Worm (Caenorhabditis elegans) whole organism, midembryonic: Measurements from ENCODE around the gene F28D1.6.

ENCODE experiments used
- T22C8.4 ChIP-seq: fragments of 200-800 bp; sonication (Bioruptor generic); IDR thresholded peaks from 2 replicates; pipeline ENCODE4 v1.3.6; 2022; ENCODE audit warnings: missing genetic modification characterization, missing compliant biosample characterization
- cog-1 ChIP-seq: sonication (generic microtip); optimal IDR thresholded peaks from 2 replicates; lab custom pipeline; 2016; ENCODE audit warnings: missing genetic modification characterization, missing compliant biosample characterization
- flt-1 ChIP-seq: fragments of 200-800 bp; sonication (Bioruptor generic); IDR thresholded peaks from 2 replicates; pipeline ENCODE4 v1.3.6; 2022; ENCODE audit warnings: missing genetic modification characterization, missing compliant biosample characterization
- klf-2 ChIP-seq: fragments of 200-800 bp; sonication (Bioruptor generic); conservative IDR thresholded peaks from 2 replicates; pipeline ENCODE4 v1.3.6; 2022; ENCODE audit warnings: missing genetic modification reagents, missing genetic modification characterization, missing compliant biosample characterization
- med-1 ChIP-seq: sonication (generic microtip); optimal IDR thresholded peaks from 2 replicates; lab custom pipeline; 2017; ENCODE audit warnings: missing genetic modification characterization, mild to moderate bottlenecking, missing compliant biosample characterization, antibody characterized with exemption, missing genetic modification reagents; ENCODE audit not compliant: insufficient read depth
- ref-1 ChIP-seq: fragments of 200-800 bp; sonication (Bioruptor generic); conservative IDR thresholded peaks from 2 replicates; pipeline ENCODE4 v1.3.6; 2022; ENCODE audit warnings: missing genetic modification reagents, missing genetic modification characterization, missing compliant biosample characterization
- tab-1 ChIP-seq: fragments of 200-800 bp; sonication (Bioruptor generic); IDR thresholded peaks from 2 replicates; pipeline ENCODE4 v1.3.6; 2022; ENCODE audit warnings: missing genetic modification characterization, missing compliant biosample characterization
- ztf-23 ChIP-seq: fragments of 200-800 bp; sonication (Bioruptor generic); IDR thresholded peaks from 2 replicates; pipeline ENCODE4 v1.3.6; 2022; ENCODE audit warnings: missing genetic modification reagents, missing genetic modification characterization, missing compliant biosample characterization
- ztf-29 ChIP-seq: fragments of 200-800 bp; sonication (Bioruptor generic); IDR thresholded peaks from 2 replicates; pipeline ENCODE4 v1.3.6; 2022; ENCODE audit warnings: missing genetic modification reagents, missing genetic modification characterization, missing compliant biosample characterization

The F28D1.6 gene

DNA sequence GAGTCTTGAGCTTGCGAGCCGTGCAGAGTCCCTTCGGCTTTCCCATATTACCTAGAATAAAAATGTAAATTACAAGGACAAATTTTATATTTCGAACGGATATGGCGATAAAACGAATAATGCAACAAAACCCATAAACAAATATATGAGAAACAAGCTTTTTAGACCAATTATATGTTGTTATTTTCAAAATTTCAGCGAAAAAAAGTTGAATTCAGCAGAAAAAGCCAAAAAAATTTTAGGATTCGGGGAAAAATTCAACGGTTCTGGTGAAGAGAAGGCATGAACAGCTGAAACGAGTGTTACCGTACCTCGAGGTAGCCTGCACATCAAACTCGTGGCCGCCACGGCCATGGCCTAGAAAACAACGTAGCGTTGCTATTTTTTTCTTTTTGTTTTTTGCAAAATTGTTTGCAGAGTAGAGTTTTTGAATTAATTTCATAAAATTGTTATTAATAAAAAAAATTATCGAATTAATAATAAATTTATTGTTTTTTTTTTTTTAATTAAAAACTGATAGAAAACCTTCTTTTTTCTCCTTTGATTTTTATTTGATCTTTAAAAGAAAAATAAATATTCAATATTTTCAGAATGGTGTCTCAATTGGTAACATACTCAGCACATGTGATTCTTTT is 6.2 kb upstream of the F28D1.6 start, which contains the start of the genes rps-23 and dpm-3:
rps-23 (minus strand) TSS at position 51 of the 635 bp plus-strand sequence.
dpm-3 (plus strand) TSS at position 585 of the 635 bp plus-strand sequence.
- TF ChIP-seq T22C8.4 (no peak), med-1 (GFP tag; lab: Kevin White, UChicago) (no peak), klf-2 (peak; percentile 64; the same call in 1 of the 2 replicates), ztf-29 (GFP tag; lab: Robert Waterston, UW) (0 out of 2 replicates have a peak, but pooled peaks have one; percentile 8), ref-1 (no peak), ztf-23 (peak; percentile 83), flt-1 (peak; percentile 87), tab-1 (GFP tag; lab: Robert Waterston, UW) (0 out of 2 replicates have a peak, but pooled peaks have one; percentile 43), cog-1 (peak; percentile 60)

DNA sequence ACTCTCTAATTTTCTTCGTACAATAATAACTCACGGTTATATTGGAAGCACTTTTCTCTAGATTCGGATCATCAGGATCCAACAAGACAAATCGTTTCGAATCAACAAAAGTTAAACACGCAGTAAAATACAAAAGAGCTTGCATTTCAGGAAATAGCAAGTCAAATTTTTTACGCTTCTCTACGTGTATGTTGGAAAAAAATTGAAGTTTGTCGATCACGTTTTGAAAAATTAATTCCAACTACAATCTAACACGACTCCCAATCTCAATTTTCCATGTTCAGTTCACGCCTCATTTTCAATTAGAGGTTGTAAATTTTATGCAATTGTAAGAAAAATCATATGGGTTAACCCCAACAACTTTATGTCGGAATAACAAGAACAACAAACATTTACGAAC is 5.0 kb upstream of the F28D1.6 start, which contains the start of gene spe-45:
spe-45 (minus strand) TSS at position 145 of the 400 bp plus-strand sequence.
- TF ChIP-seq ztf-29 (GFP tag; lab: Robert Waterston, UW) (no peak), tab-1 (GFP tag; lab: Robert Waterston, UW) (no peak), ztf-23 (no peak), med-1 (GFP tag; lab: Kevin White, UChicago) (no peak), flt-1 (no peak), klf-2 (no peak), T22C8.4 (no peak), ref-1 (no peak), cog-1 (no peak)

DNA sequence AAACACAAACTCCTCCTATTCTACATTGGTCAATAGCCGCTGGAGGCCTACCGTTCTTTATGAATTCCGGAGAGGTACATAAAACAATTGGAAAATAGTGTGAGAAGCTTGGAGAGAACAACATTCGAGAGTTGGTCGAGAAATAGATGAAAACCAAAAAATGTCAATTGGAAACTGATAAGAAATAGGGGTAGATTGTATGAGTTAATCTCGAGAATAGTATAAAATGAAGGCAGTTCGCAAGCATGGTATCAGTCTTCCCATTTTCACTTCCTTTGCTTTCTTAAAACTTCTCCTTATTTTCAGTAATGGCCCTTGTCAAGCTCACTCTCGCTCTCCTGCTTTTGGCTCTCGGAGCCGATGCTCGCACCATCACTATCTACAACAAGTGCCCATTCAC is 2.1 kb downstream of the F28D1.6 start, which contains the start of gene thn-2:
thn-2 (plus strand) TSS at position 307 of the 400 bp plus-strand sequence.
- TF ChIP-seq T22C8.4: no peak

DNA sequence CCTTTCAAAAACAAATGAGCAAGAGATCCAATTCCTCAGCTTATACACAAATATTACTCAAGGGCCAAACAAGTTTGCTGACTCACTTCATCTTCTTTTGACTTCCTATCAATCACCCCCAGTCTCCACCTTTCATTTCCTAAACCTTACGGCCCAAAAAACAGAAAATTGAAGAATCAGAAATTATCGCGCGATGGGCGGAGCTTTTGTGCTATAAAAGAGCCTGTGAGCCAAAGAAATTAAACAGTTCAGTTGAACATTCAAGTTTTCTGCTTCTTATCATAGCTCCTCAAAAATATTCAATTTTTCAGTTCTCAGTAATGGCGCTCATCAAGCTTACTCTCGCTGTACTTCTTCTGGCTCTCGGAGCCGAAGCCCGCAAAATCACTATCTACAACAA is 5.2 kb downstream of the F28D1.6 start, which contains the start of gene thn-1:
thn-1 (plus strand) TSS at position 301 of the 400 bp plus-strand sequence.
- no peak for TF ChIP-seq med-1 (GFP tag; lab: Kevin White, UChicago)
- no peak for TF ChIP-seq tab-1 (GFP tag; lab: Robert Waterston, UW)
- no peak for TF ChIP-seq ref-1
- TF ChIP-seq ztf-23: no peak
- TF ChIP-seq cog-1: no peak

DNA sequence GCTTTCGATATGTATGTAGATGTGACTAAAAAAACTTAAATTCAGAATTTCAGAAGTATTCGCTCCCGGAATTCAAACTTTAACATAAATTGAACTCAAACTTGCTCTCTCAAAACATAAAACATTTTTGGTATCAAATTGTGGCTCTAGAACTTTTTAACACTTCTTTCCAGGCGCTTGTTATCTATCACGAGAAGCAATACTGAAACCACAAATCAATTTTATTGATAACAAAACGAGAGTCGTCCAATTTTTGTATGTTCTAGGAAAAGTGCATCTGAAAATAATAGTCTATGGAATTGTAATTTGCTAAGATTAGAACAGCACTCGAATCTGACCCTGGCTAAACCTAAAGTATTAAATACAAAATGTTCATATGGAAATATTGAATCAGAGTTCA is 6.0 kb downstream of the F28D1.6 start:
- TF ChIP-seq klf-2 (no peak), ztf-29 (GFP tag; lab: Robert Waterston, UW) (no peak), med-1 (GFP tag; lab: Kevin White, UChicago) (no peak), tab-1 (GFP tag; lab: Robert Waterston, UW) (no peak), ztf-23 (no peak)

DNA sequence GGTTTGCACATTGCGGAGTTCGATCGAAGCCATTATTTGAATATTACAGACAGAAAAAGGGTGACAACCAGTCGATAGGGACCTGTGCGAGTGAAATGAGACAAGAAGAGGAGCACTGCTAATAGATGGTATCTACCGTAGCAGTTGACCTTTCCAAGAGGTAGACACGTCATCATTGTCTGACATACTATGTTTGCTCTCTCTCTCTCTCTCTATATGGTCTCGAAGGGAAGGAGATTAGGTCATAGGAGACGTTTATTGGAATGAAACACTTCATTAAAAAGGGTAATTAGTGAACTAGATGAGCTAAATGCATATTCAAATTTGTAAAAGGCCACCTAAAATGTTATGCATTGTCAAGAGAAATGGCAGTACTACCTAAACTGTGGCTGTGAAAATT is 8.9 kb downstream of the F28D1.6 start, which contains the start of gene atz-1:
atz-1 (minus strand) TSS at position 101 of the 400 bp plus-strand sequence.
- TF ChIP-seq flt-1: no peak
- TF ChIP-seq med-1 (GFP tag; lab: Kevin White, UChicago): no peak
- TF ChIP-seq ztf-29 (GFP tag; lab: Robert Waterston, UW): no peak
- no peak for TF ChIP-seq ztf-23
- TF ChIP-seq tab-1 (GFP tag; lab: Robert Waterston, UW): no peak
- no peak for TF ChIP-seq cog-1
- no peak for TF ChIP-seq klf-2
- TF ChIP-seq T22C8.4: no peak
- TF ChIP-seq ref-1: no peak

DNA sequence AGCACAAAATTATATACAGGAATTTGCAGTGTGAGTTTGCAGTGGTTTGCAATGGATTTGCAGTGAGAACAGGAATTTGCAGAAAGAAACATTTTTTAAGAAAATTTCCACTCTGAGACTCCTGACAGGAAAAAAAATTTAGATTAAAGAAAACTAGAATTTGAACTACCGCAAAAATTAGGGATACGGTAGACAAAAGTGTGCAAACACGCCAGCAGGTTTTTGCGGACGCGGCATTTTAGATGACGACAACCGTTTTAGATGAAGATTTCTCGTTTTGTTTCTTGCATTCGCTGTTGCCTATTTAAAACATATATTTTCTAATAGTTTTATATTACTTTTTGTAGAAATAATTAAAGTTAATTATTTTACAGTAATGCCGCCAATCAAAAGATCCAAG is 13.1 kb downstream of the F28D1.6 start, which contains the start of gene wdr-46:
wdr-46 (plus strand) TSS at position 375 of the 400 bp plus-strand sequence.
- TF ChIP-seq flt-1 (0 out of 2 replicates have a peak, but pooled peaks have one; percentile 71), cog-1 (peak; percentile 40), ztf-29 (GFP tag; lab: Robert Waterston, UW) (no peak)

DNA sequence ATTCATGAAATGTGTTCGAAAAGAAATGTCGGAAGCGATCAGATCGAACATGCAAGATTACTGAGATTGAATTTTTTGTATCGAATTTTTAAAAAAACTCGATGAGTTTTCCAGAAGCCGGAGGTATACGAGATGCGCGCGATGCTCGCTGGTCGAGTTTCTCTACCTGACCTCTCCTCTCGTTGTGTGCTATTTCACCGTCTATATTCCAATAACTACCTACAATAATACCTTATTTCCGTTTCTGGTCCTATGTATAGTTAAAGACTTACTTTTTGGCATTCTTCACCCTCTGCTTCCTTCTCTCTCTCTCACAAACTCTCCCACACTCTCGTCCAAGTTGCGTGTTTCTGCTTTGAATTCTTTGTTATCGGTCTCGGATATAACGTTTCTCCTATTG is 13.6 kb downstream of the F28D1.6 start:
- TF ChIP-seq klf-2: no peak
- no peak for TF ChIP-seq ztf-29 (GFP tag; lab: Robert Waterston, UW)
- no peak for TF ChIP-seq med-1 (GFP tag; lab: Kevin White, UChicago)
- TF ChIP-seq tab-1 (GFP tag; lab: Robert Waterston, UW): no peak
- TF ChIP-seq cog-1: no peak
- TF ChIP-seq flt-1: no peak
- TF ChIP-seq ref-1: no peak
- TF ChIP-seq ztf-23: no peak
- TF ChIP-seq T22C8.4: no peak

DNA sequence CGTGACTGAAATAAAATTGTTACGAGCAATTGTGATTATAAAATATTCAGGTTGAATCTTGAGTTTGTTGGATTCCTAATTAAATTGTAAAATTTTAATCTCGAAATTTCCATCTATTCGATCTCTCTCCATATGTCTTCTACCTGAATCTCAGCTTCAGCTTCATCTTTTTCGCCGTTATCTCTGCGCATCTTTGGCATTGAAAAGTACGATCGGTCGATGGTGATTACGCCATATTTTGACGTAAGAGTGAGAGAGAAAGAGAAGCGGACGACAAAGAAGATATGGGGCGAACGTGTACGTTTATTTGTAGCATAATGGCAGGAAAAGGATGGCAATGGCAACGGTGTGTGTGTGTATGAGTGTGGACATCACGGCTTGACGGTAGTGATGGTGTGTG is 18.4 kb downstream of the F28D1.6 start:
- TF ChIP-seq tab-1 (GFP tag; lab: Robert Waterston, UW) (no peak), med-1 (GFP tag; lab: Kevin White, UChicago) (no peak), ref-1 (no peak), ztf-29 (GFP tag; lab: Robert Waterston, UW) (no peak), cog-1 (no peak), T22C8.4 (no peak), flt-1 (no peak), klf-2 (no peak), ztf-23 (no peak)

DNA sequence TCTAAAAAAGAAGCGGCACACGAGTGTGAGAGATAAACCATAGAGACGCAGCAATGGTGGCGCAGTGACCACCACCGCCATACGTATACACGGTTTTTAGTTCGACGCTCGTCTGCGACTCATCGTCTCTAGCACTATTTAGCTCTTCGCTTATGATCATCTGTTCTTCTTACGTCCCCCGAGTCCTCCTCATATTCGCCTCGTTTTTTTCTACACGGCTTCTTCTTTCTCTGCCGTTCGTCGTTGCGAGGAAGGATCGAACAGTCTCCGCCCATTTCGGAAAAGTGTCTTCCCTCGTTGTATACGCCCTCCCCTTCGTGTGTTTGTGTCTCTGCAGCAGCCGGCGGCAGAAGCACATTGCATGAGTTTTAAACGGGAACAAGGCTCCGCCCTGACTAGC is 20.0 kb downstream of the F28D1.6 start:
- TF ChIP-seq ztf-29 (GFP tag; lab: Robert Waterston, UW): peak; percentile 48; the same call in 1 of the 2 replicates
- no peak for TF ChIP-seq cog-1

DNA sequence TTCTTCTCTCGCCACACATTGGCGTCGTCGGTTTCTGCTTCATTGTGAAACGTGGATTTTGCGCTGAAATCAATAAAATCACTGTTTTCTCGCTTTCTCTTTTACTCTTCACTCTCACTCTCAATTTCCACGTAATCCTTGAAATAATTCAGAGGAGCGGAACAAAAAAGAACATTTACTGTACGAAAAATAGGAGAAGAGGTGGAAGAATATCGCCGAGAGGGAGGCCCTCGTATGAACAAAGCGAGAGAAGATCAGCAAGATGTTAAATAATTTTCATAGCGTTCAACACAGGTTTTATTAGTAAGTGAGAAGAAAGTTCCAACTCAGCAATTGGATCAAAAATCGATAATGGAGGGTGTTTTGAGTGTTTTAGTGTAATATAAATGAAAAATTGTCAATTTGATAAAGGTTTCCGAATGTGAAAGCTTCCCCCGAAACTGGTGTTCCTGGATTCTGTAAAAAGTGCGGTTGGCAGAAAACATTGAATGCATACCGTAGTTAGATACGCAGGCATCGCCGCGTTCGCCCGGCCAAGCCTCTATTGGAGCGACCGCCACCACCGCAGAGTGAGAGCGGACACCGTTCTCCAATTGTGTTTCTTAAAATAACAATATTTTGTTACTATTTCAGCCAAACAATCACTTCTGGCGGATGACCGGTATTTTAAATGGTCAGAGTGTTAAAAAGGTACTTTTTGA is 23.4 kb downstream of the F28D1.6 start, which contains the start of the genes ccr-4 and ZC518.8:
ccr-4 (plus strand) TSS at position 151 of the 701 bp plus-strand sequence.
ZC518.8 (minus strand) TSS at position 517 of the 701 bp plus-strand sequence.
- TF ChIP-seq ztf-29 (GFP tag; lab: Robert Waterston, UW): no peak
- TF ChIP-seq T22C8.4: no peak
- TF ChIP-seq cog-1: no peak
- no peak for TF ChIP-seq ztf-23
- no peak for TF ChIP-seq klf-2
- no peak for TF ChIP-seq ref-1
- no peak for TF ChIP-seq tab-1 (GFP tag; lab: Robert Waterston, UW)
